Worm (Caenorhabditis elegans) whole organism, L1 larva: Measurements from ENCODE around the gene grl-13.
A peak's percentile ranks its signal among the peaks of the same experiment; 100 is the strongest.

Source experiments
- C16A3.4 ChIP-seq: fragments of 150-350 bp; optimal IDR thresholded peaks from 2 replicates; lab custom pipeline; 2014; ENCODE audit warnings: missing biosample characterization, missing genetic modification characterization
- F16B12.6 ChIP-seq: fragments of 150-350 bp; optimal IDR thresholded peaks from 2 replicates; lab custom pipeline; 2014; ENCODE audit warnings: missing biosample characterization, missing genetic modification characterization
- Y116A8C.19 ChIP-seq: sonication (generic microtip); optimal IDR thresholded peaks from 2 replicates; lab custom pipeline; 2016; ENCODE audit warnings: missing compliant biosample characterization, missing genetic modification characterization, borderline replicate concordance
- aha-1 ChIP-seq: fragments of 150-350 bp; optimal IDR thresholded peaks from 2 replicates; lab custom pipeline; 2014; ENCODE audit warnings: missing biosample characterization, missing genetic modification characterization
- ama-1 ChIP-seq: fragments of 150-350 bp; optimal IDR thresholded peaks from 2 replicates; lab custom pipeline; 2014
- ceh-63 ChIP-seq: fragments of 200-800 bp; sonication (Bioruptor generic); optimal IDR thresholded peaks from 2 replicates; lab custom pipeline; 2018; ENCODE audit warnings: mild to moderate bottlenecking, missing genetic modification characterization, missing compliant biosample characterization
- ceh-8 ChIP-seq: fragments of 200-800 bp; sonication (Bioruptor generic); optimal IDR thresholded peaks from 2 replicates; lab custom pipeline; 2018; ENCODE audit warnings: mild to moderate bottlenecking, missing genetic modification characterization, moderate library complexity, missing compliant biosample characterization
- ceh-82 ChIP-seq, 3 experiments: fragments of 150-350 bp in 1 of 3; sonication (generic microtip) in 2 of 3; optimal IDR thresholded peaks; 2 replicates each; lab custom pipeline; 2014 to 2017; ENCODE audit warnings: missing biosample characterization in 3 of 3, missing genetic modification characterization in 3 of 3
- ceh-88 ChIP-seq: fragments of 200-800 bp; sonication (Bioruptor generic); IDR thresholded peaks from 2 replicates; pipeline ENCODE4 v1.3.6; 2022; ENCODE audit warnings: missing genetic modification characterization, missing compliant biosample characterization
- ceh-90 ChIP-seq: sonication (generic microtip); optimal IDR thresholded peaks from 2 replicates; lab custom pipeline; 2016; ENCODE audit warnings: missing genetic modification characterization, missing compliant biosample characterization
- dpl-1 ChIP-seq, 3 experiments: fragments of 150-350 bp in 2 of 3; sonication (generic microtip) in 1 of 3; optimal IDR thresholded peaks; 2 replicates each; lab custom pipeline; 2014 to 2017; ENCODE audit warnings: missing biosample characterization in 3 of 3, missing genetic modification characterization in 3 of 3, missing genetic modification reagents in 3 of 3
- dsc-1 ChIP-seq: sonication (generic microtip); optimal IDR thresholded peaks from 2 replicates; lab custom pipeline; 2016; ENCODE audit warnings: mild to moderate bottlenecking, missing genetic modification characterization, missing compliant biosample characterization
- elt-3 ChIP-seq, 6 experiments: fragments of 150-350 bp in 1 of 6; sonication (generic microtip); optimal IDR thresholded peaks; 2 replicates each; lab custom pipeline; 2017 to 2018; ENCODE audit warnings: missing biosample characterization in 6 of 6, missing genetic modification characterization in 6 of 6, inconsistent platforms in 1 of 6
- fkh-8 ChIP-seq: sonication (generic microtip); optimal IDR thresholded peaks from 2 replicates; lab custom pipeline; 2016; ENCODE audit warnings: mild to moderate bottlenecking, missing genetic modification characterization, missing compliant biosample characterization
- fos-1 ChIP-seq: fragments of 150-350 bp; optimal IDR thresholded peaks from 2 replicates; lab custom pipeline; 2014; ENCODE audit warnings: missing biosample characterization, missing genetic modification characterization
- hlh-17 ChIP-seq: fragments of 200-800 bp; sonication (Bioruptor generic); optimal IDR thresholded peaks from 2 replicates; lab custom pipeline; 2018; ENCODE audit warnings: missing genetic modification characterization, mild to moderate bottlenecking, missing compliant biosample characterization, moderate library complexity, borderline replicate concordance
- hlh-4 ChIP-seq: sonication (generic microtip); optimal IDR thresholded peaks from 2 replicates; lab custom pipeline; 2016; ENCODE audit warnings: mild to moderate bottlenecking, missing genetic modification characterization, missing compliant biosample characterization
- irx-1 ChIP-seq: sonication (generic microtip); optimal IDR thresholded peaks from 2 replicates; lab custom pipeline; 2016; ENCODE audit warnings: missing genetic modification characterization, missing compliant biosample characterization
- isw-1 ChIP-seq: fragments of 200-800 bp; sonication (Bioruptor generic); IDR thresholded peaks from 2 replicates; pipeline ENCODE4 v1.3.6; 2022; ENCODE audit warnings: missing genetic modification characterization, missing compliant biosample characterization
- lin-13 ChIP-seq: fragments of 150-350 bp; optimal IDR thresholded peaks from 2 replicates; lab custom pipeline; 2014; ENCODE audit warnings: missing biosample characterization, missing genetic modification reagents, missing genetic modification characterization
- lin-14 ChIP-seq: fragments of 200-800 bp; sonication (Bioruptor generic); optimal IDR thresholded peaks from 2 replicates; lab custom pipeline; 2018; ENCODE audit warnings: mild to moderate bottlenecking, missing genetic modification characterization, moderate library complexity, missing compliant biosample characterization
- lin-35 ChIP-seq, 2 experiments: fragments of 150-350 bp; optimal IDR thresholded peaks; 2 replicates each; lab custom pipeline; 2014; ENCODE audit warnings: missing biosample characterization in 2 of 2, missing genetic modification characterization in 2 of 2, missing genetic modification reagents in 2 of 2
- lin-39 ChIP-seq: fragments of 150-350 bp; optimal IDR thresholded peaks from 2 replicates; lab custom pipeline; 2014; ENCODE audit warnings: missing biosample characterization, missing genetic modification reagents, missing genetic modification characterization
- lir-3 ChIP-seq: sonication (generic microtip); optimal IDR thresholded peaks from 2 replicates; lab custom pipeline; 2016; ENCODE audit warnings: mild to moderate bottlenecking, missing genetic modification characterization, moderate library complexity, missing compliant biosample characterization; ENCODE audit not compliant: poor library complexity
- lsy-2 ChIP-seq, 2 experiments: fragments of 150-350 bp; optimal IDR thresholded peaks; 2 replicates each; lab custom pipeline; 2014; ENCODE audit warnings: missing biosample characterization in 2 of 2, missing genetic modification characterization in 2 of 2
- mab-9 ChIP-seq: fragments of 200-800 bp; sonication (Bioruptor generic); IDR thresholded peaks from 2 replicates; pipeline ENCODE4 v1.3.6; 2022; ENCODE audit warnings: missing genetic modification reagents, missing genetic modification characterization, missing compliant biosample characterization
- nhr-11 ChIP-seq: fragments of 150-350 bp; optimal IDR thresholded peaks from 2 replicates; lab custom pipeline; 2014; ENCODE audit warnings: missing biosample characterization, missing genetic modification characterization
- nhr-19 ChIP-seq: fragments of 200-800 bp; sonication (Bioruptor generic); conservative IDR thresholded peaks from 2 replicates; pipeline ENCODE4 v1.3.6; 2022; ENCODE audit warnings: missing genetic modification characterization, missing compliant biosample characterization
- nhr-20 ChIP-seq: sonication (generic microtip); optimal IDR thresholded peaks from 2 replicates; lab custom pipeline; 2016; ENCODE audit warnings: mild to moderate bottlenecking, missing genetic modification characterization, missing compliant biosample characterization
- nhr-47 ChIP-seq: sonication (generic microtip); optimal IDR thresholded peaks from 2 replicates; lab custom pipeline; 2016; ENCODE audit warnings: mild to moderate bottlenecking, missing genetic modification characterization, moderate library complexity, missing compliant biosample characterization
- nhr-71 ChIP-seq: sonication (generic microtip); optimal IDR thresholded peaks from 2 replicates; lab custom pipeline; 2016; ENCODE audit warnings: mild to moderate bottlenecking, missing genetic modification characterization, moderate library complexity, missing compliant biosample characterization
- nhr-77 ChIP-seq: fragments of 150-350 bp; optimal IDR thresholded peaks from 2 replicates; lab custom pipeline; 2014; ENCODE audit warnings: missing biosample characterization, missing genetic modification characterization
- nhr-84 ChIP-seq: sonication (generic microtip); optimal IDR thresholded peaks from 2 replicates; lab custom pipeline; 2017; ENCODE audit warnings: missing biosample characterization, missing genetic modification characterization
- nhr-85 ChIP-seq: sonication (generic microtip); peaks from one replicate; lab custom pipeline; 2016; ENCODE audit warnings: missing genetic modification characterization, inconsistent platforms, missing compliant biosample characterization
- nhr-90 ChIP-seq: sonication (generic microtip); optimal IDR thresholded peaks from 2 replicates; lab custom pipeline; 2016; ENCODE audit warnings: mild to moderate bottlenecking, missing genetic modification characterization, missing compliant biosample characterization; ENCODE audit not compliant: poor library complexity
- pax-3 ChIP-seq: fragments of 200-800 bp; sonication (Bioruptor generic); optimal IDR thresholded peaks from 2 replicates; lab custom pipeline; 2018; ENCODE audit warnings: mild to moderate bottlenecking, missing genetic modification characterization, moderate library complexity, missing compliant biosample characterization
- pqm-1 ChIP-seq: sonication (generic microtip); optimal IDR thresholded peaks from 3 replicates; lab custom pipeline; 2017; ENCODE audit warnings: missing biosample characterization, missing genetic modification characterization
- rnt-1 ChIP-seq: sonication (generic microtip); optimal IDR thresholded peaks from 2 replicates; lab custom pipeline; 2016; ENCODE audit warnings: mild to moderate bottlenecking, missing genetic modification characterization, moderate library complexity, missing compliant biosample characterization
- skn-1 ChIP-seq: fragments of 150-350 bp; optimal IDR thresholded peaks from 2 replicates; lab custom pipeline; 2014; ENCODE audit warnings: missing biosample characterization, missing genetic modification characterization
- snu-23 ChIP-seq: sonication (generic microtip); optimal IDR thresholded peaks from 2 replicates; lab custom pipeline; 2016; ENCODE audit warnings: missing genetic modification characterization, missing compliant biosample characterization
- sup-37 ChIP-seq: fragments of 200-800 bp; sonication (Bioruptor generic); optimal IDR thresholded peaks from 2 replicates; lab custom pipeline; 2018; ENCODE audit warnings: mild to moderate bottlenecking, missing genetic modification characterization, missing compliant biosample characterization
- tbx-2 ChIP-seq: sonication (generic microtip); optimal IDR thresholded peaks from 2 replicates; lab custom pipeline; 2016; ENCODE audit warnings: missing genetic modification characterization, missing compliant biosample characterization
- unc-130 ChIP-seq: fragments of 150-350 bp; optimal IDR thresholded peaks from 2 replicates; lab custom pipeline; 2017; ENCODE audit warnings: missing biosample characterization, missing genetic modification characterization, inconsistent platforms
- unc-30 ChIP-seq: sonication (generic microtip); optimal IDR thresholded peaks from 2 replicates; lab custom pipeline; 2017; ENCODE audit warnings: missing biosample characterization, missing genetic modification characterization
- unc-86 ChIP-seq: sonication (generic microtip); optimal IDR thresholded peaks from 2 replicates; lab custom pipeline; 2016; ENCODE audit warnings: missing genetic modification characterization, missing compliant biosample characterization
- unc-98 ChIP-seq: fragments of 200-800 bp; sonication (Bioruptor generic); IDR thresholded peaks from 2 replicates; pipeline ENCODE4 v1.3.6; 2022; ENCODE audit warnings: missing genetic modification characterization, missing compliant biosample characterization
- zag-1 ChIP-seq: fragments of 150-350 bp; optimal IDR thresholded peaks from 2 replicates; lab custom pipeline; 2014; ENCODE audit warnings: missing biosample characterization, missing genetic modification characterization

grl-13 gene

DNA sequence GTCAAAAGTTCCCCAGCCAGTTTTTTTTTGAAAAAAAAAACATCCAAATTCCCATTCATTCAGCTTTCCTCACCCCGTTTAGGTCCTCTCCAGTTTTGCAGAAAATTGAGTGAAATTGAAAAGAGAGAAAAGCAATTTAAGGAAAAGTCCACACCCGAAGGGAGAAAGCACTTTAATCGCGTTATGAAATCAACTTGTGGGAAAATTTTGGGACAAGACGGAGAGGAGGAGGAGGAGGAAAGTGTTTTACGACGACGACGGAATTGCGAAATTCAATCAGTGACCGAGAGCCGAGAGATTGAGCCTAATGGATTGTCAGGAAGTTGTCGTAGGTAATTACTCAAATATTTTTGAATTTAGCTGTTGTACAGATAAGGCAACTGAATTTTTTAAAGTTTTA, 7.0 kb downstream of the grl-13 start (continued):
- no peak for TF ChIP-seq unc-130 (tag; lab: Kevin White, UChicago)
- no peak for TF ChIP-seq dsc-1 (tag; lab: Kevin White, UChicago)
- no peak for TF ChIP-seq dpl-1 (GFP tag; optimal IDR thresholded peaks at IDR 0.05; lab: Kevin White, UChicago)
- no peak for TF ChIP-seq F16B12.6 (tag; lab: Kevin White, UChicago)
- no peak for TF ChIP-seq lin-39 (tag; lab: Kevin White, UChicago)
- TF ChIP-seq nhr-47 (tag; lab: Kevin White, UChicago): peak; percentile 22
- TF ChIP-seq mab-9 (GFP tag; lab: Robert Waterston, UW): no peak
- TF ChIP-seq hlh-4 (tag; lab: Kevin White, UChicago): no peak
- no peak for TF ChIP-seq aha-1
- no peak for TF ChIP-seq zag-1
- TF ChIP-seq pqm-1 (tag; lab: Kevin White, UChicago): no peak
- TF ChIP-seq rnt-1 (tag; lab: Kevin White, UChicago): peak; percentile 6
- TF ChIP-seq sup-37: no peak
- TF ChIP-seq ceh-90 (tag; lab: Kevin White, UChicago): no peak
- no peak for TF ChIP-seq unc-30 (tag; lab: Kevin White, UChicago)
- peak; percentile 49 for TF ChIP-seq ceh-8 (GFP tag; lab: Kevin White, UChicago)
- no peak for TF ChIP-seq nhr-90 (tag; lab: Kevin White, UChicago)
- TF ChIP-seq skn-1: peak; percentile 38
- no peak for TF ChIP-seq ceh-63 (GFP tag; lab: Kevin White, UChicago)

DNA sequence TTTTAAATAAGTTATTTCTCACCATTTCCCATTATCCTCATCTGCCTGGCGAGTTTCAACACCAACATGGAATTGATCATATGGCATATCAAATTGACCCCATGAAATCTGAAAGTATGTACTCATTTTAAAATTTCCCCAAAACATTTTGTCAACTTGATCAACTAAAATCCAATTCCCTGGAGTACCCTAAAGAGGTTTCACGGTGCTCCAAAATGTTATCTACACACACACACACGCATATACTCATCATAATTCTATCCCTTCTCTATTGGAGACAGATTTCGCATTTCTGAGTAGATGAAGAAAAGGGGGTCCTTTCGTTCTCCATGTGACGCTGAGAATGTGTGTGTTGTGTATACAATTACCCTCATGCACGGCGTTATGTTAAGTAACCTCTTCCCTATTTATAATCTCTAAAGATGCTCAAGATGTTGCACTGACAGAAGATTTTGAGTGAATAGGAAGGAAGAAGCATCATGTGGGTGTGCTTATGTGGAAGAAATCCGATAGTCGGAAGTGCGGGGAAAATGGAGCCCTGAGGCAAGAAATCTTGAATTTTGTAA, 8.3 kb downstream of the grl-13 start:
- TF ChIP-seq lin-14 (GFP tag; lab: Kevin White, UChicago) (peak; percentile 52), lir-3 (tag; lab: Kevin White, UChicago) (no peak), nhr-71 (tag; lab: Kevin White, UChicago) (peak; percentile 24)

DNA sequence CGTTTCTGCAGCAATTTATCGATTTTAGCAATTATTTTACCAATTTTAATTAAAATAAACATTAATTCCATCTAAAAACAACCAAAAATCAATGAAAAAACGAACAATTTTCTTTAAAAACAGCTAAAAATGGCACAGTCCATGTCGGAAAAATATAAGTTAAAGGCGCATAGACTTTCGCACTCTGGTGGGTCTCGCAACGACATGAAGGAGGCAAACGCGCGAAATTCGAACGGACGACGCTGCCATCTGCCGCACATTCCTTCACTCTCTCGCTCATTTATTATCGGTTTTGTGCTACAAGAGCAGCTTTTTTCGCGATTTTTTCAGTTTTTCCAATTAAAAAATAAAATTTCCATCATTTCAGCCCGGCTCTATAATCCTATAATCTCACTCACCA, 17.6 kb downstream of the grl-13 start, which contains the start of gene mcm-7:
mcm-7 (plus strand) TSS at position 368 of the 400 bp plus-strand sequence.
- TF ChIP-seq fos-1: no peak
- TF ChIP-seq ceh-82 (tag; optimal IDR thresholded peaks at IDR 0.05; lab: Kevin White, UChicago): peak in 2 of 3 experiments; percentile 15 to 75
- TF ChIP-seq unc-98 (GFP tag; lab: Robert Waterston, UW): no peak
- TF ChIP-seq ama-1 (lab: Kevin White, UChicago): no peak
- TF ChIP-seq lin-13 (GFP tag; lab: Kevin White, UChicago): peak; percentile 16
- TF ChIP-seq F16B12.6 (tag; lab: Kevin White, UChicago): peak; percentile 37
- TF ChIP-seq rnt-1 (tag; lab: Kevin White, UChicago): peak; percentile 60
- TF ChIP-seq unc-86 (tag; lab: Kevin White, UChicago): peak; percentile 37
- peak; percentile 64 for TF ChIP-seq snu-23
- no peak for TF ChIP-seq ceh-88
- no peak for TF ChIP-seq hlh-17 (GFP tag; lab: Kevin White, UChicago)
- TF ChIP-seq dpl-1 (GFP tag; optimal IDR thresholded peaks at IDR 0.05; lab: Kevin White, UChicago): peak; percentile 91 to 96 (median 95)
- no peak for TF ChIP-seq nhr-11
- TF ChIP-seq lin-35 (GFP tag; optimal IDR thresholded peaks at IDR 0.05; lab: Kevin White, UChicago): peak; percentile 94 to 98
- peak; percentile 56 for TF ChIP-seq tbx-2 (tag; lab: Kevin White, UChicago)
- TF ChIP-seq pqm-1 (tag; lab: Kevin White, UChicago): no peak
- peak; percentile 30 for TF ChIP-seq fkh-8 (tag; lab: Kevin White, UChicago)
- TF ChIP-seq nhr-20 (tag; lab: Kevin White, UChicago): peak; percentile 52
- peak; percentile 64 to 86 for TF ChIP-seq lsy-2 (tag; optimal IDR thresholded peaks at IDR 0.05; lab: Kevin White, UChicago)
- TF ChIP-seq irx-1 (tag; lab: Kevin White, UChicago): peak; percentile 12
- TF ChIP-seq lin-14 (GFP tag; lab: Kevin White, UChicago): peak; percentile 38
- peak; percentile 58 for TF ChIP-seq nhr-47 (tag; lab: Kevin White, UChicago)
- TF ChIP-seq nhr-84 (tag; lab: Kevin White, UChicago): no peak
- no peak for TF ChIP-seq Y116A8C.19 (tag; lab: Kevin White, UChicago)
- no peak; the same call in 1 of the 2 replicates for TF ChIP-seq isw-1
- TF ChIP-seq nhr-71 (tag; lab: Kevin White, UChicago): peak; percentile 68
- TF ChIP-seq nhr-19: peak; percentile 39
- peak; percentile 55 for TF ChIP-seq nhr-85 (tag; lab: Kevin White, UChicago)
- TF ChIP-seq elt-3 (tag; optimal IDR thresholded peaks at IDR 0.05; lab: Kevin White, UChicago): peak in 2 of 6 experiments; percentile 11 to 58
- peak; percentile 19 for TF ChIP-seq nhr-90 (tag; lab: Kevin White, UChicago)
- TF ChIP-seq C16A3.4: peak; percentile 85
- peak; percentile 52 for TF ChIP-seq skn-1
- TF ChIP-seq pax-3 (tag; lab: Kevin White, UChicago): no peak
- TF ChIP-seq nhr-77 (tag; lab: Kevin White, UChicago): peak; percentile 46
